Worm (Caenorhabditis elegans): ENCODE results near the gene arx-2.

ce11 chrV:10332012-10332411 lies 6.1 kb downstream of the arx-2 start, which contains the start of gene crm-1:
- TF ChIP-seq mef-2 (tag; optimal IDR thresholded peaks at IDR 0.05), result no peak
- no peak for TF ChIP-seq elt-3 (tag; optimal IDR thresholded peaks at IDR 0.05)
- TF ChIP-seq nhr-71 (tag; optimal IDR thresholded peaks at IDR 0.05), result no peak

Data from whole organism, L1 larva.